Worm (Caenorhabditis elegans) whole organism, L4 larva: Measurements from ENCODE around the gene C27B7.9.

Source experiments
- D1046.2 ChIP-seq: fragments of 200-800 bp; sonication (Bioruptor generic); IDR thresholded peaks from 2 replicates; pipeline ENCODE4 v1.3.6; 2022; ENCODE audit warnings: missing genetic modification characterization, missing compliant biosample characterization
- F10B5.3 ChIP-seq: sonication (generic microtip); optimal IDR thresholded peaks from 2 replicates; lab custom pipeline; 2016; ENCODE audit warnings: mild to moderate bottlenecking, missing genetic modification characterization, missing compliant biosample characterization
- T20F7.1 ChIP-seq: fragments of 200-800 bp; sonication (Bioruptor generic); optimal IDR thresholded peaks from 2 replicates; lab custom pipeline; 2018; ENCODE audit warnings: mild to moderate bottlenecking, missing genetic modification characterization, missing compliant biosample characterization
- Y105C5A.15 ChIP-seq: fragments of 200-800 bp; sonication (Bioruptor generic); IDR thresholded peaks from 2 replicates; pipeline ENCODE4 v1.3.6; 2022; ENCODE audit warnings: missing genetic modification characterization, missing compliant biosample characterization
- Y48G9A.11 ChIP-seq: fragments of 200-800 bp; sonication (Bioruptor generic); IDR thresholded peaks from 2 replicates; pipeline ENCODE4 v1.3.6; 2022; ENCODE audit warnings: missing genetic modification reagents, missing genetic modification characterization, missing compliant biosample characterization
- Y5F2A.4 ChIP-seq: fragments of 200-800 bp; sonication (Bioruptor generic); optimal IDR thresholded peaks from 2 replicates; lab custom pipeline; 2018; ENCODE audit warnings: mild to moderate bottlenecking, missing genetic modification characterization, missing compliant biosample characterization
- ZK546.5 ChIP-seq, 2 experiments: sonication (generic microtip); optimal IDR thresholded peaks; 2 replicates each; lab custom pipeline; 2017; ENCODE audit warnings: missing biosample characterization in 2 of 2, missing genetic modification characterization in 2 of 2
- aha-1 ChIP-seq: fragments of 150-350 bp; peaks from one replicate; lab custom pipeline; 2014; ENCODE audit warnings: missing biosample characterization, missing genetic modification characterization
- ceh-20 ChIP-seq: fragments of 200-800 bp; sonication (Bioruptor generic); IDR thresholded peaks from 2 replicates; pipeline ENCODE4 v1.3.6; 2022; ENCODE audit warnings: missing genetic modification reagents, missing genetic modification characterization, missing compliant biosample characterization
- ceh-82 ChIP-seq: sonication (generic microtip); optimal IDR thresholded peaks from 2 replicates; lab custom pipeline; 2017; ENCODE audit warnings: missing biosample characterization, missing genetic modification characterization
- cey-2 ChIP-seq: sonication (generic microtip); optimal IDR thresholded peaks from 3 replicates; lab custom pipeline; 2017; ENCODE audit warnings: missing genetic modification characterization, mild to moderate bottlenecking, missing compliant biosample characterization, antibody characterized with exemption, borderline replicate concordance; ENCODE audit not compliant: insufficient read depth
- daf-12 ChIP-seq: fragments of 150-350 bp; optimal IDR thresholded peaks from 2 replicates; lab custom pipeline; 2014; ENCODE audit warnings: missing biosample characterization, missing genetic modification reagents, missing genetic modification characterization
- daf-16 ChIP-seq, 3 experiments: sonication (generic microtip); optimal IDR thresholded peaks; 2 replicates each; lab custom pipeline; 2016 to 2017; ENCODE audit warnings: missing genetic modification characterization in 3 of 3, missing genetic modification reagents in 3 of 3, mild to moderate bottlenecking in 2 of 3, missing compliant biosample characterization in 2 of 3, missing biosample characterization in 1 of 3, moderate library complexity in 1 of 3
- dmd-6 ChIP-seq: fragments of 200-800 bp; sonication (Bioruptor generic); IDR thresholded peaks from 2 replicates; pipeline ENCODE4 v1.3.6; 2022; ENCODE audit warnings: missing genetic modification reagents, missing genetic modification characterization, missing compliant biosample characterization
- dmd-9 ChIP-seq: fragments of 200-800 bp; sonication (Bioruptor generic); IDR thresholded peaks from 2 replicates; pipeline ENCODE4 v1.3.6; 2022; ENCODE audit warnings: missing genetic modification reagents, missing genetic modification characterization, missing compliant biosample characterization
- dpl-1 ChIP-seq: fragments of 150-350 bp; optimal IDR thresholded peaks from 2 replicates; lab custom pipeline; 2014; ENCODE audit warnings: missing biosample characterization, missing genetic modification reagents, missing genetic modification characterization
- dve-1 ChIP-seq: sonication (generic microtip); optimal IDR thresholded peaks from 2 replicates; lab custom pipeline; 2017; ENCODE audit warnings: antibody characterized with exemption, mild to moderate bottlenecking, missing genetic modification characterization, missing compliant biosample characterization; ENCODE audit not compliant: insufficient read depth
- egl-43 ChIP-seq: fragments of 200-800 bp; sonication (Bioruptor generic); IDR thresholded peaks from 2 replicates; pipeline ENCODE4 v1.3.6; 2022; ENCODE audit warnings: missing genetic modification reagents, missing genetic modification characterization, missing compliant biosample characterization
- hif-1 ChIP-seq, 2 experiments: sonication (generic microtip); optimal IDR thresholded peaks; 2 replicates each; lab custom pipeline; 2016 to 2017; ENCODE audit warnings: missing compliant biosample characterization in 2 of 2, missing genetic modification characterization in 2 of 2, missing genetic modification reagents in 2 of 2, missing genotype in 2 of 2, mild to moderate bottlenecking in 1 of 2
- hlh-11 ChIP-seq: fragments of 200-800 bp; sonication (Bioruptor generic); optimal IDR thresholded peaks from 2 replicates; lab custom pipeline; 2018; ENCODE audit warnings: mild to moderate bottlenecking, missing genetic modification characterization, missing compliant biosample characterization
- hlh-30 ChIP-seq: sonication (generic microtip); optimal IDR thresholded peaks from 2 replicates; lab custom pipeline; 2017; ENCODE audit warnings: antibody characterized with exemption, mild to moderate bottlenecking, missing genetic modification characterization, missing compliant biosample characterization; ENCODE audit not compliant: insufficient read depth
- hmg-1.1 ChIP-seq: fragments of 200-800 bp; sonication (Bioruptor generic); IDR thresholded peaks from 2 replicates; pipeline ENCODE4 v1.3.6; 2022; ENCODE audit warnings: missing genetic modification reagents, missing genetic modification characterization, missing compliant biosample characterization
- jun-1 ChIP-seq: fragments of 150-350 bp; optimal IDR thresholded peaks from 2 replicates; lab custom pipeline; 2014; ENCODE audit warnings: missing biosample characterization, missing genetic modification reagents, missing genetic modification characterization
- lim-7 ChIP-seq: fragments of 200-800 bp; sonication (Bioruptor generic); IDR thresholded peaks from 2 replicates; pipeline ENCODE4 v1.3.6; 2022; ENCODE audit warnings: missing genetic modification characterization, missing compliant biosample characterization
- lin-1 ChIP-seq: fragments of 200-800 bp; sonication (Bioruptor generic); IDR thresholded peaks from 2 replicates; pipeline ENCODE4 v1.3.6; 2022; ENCODE audit warnings: missing genetic modification reagents, missing genetic modification characterization, missing compliant biosample characterization
- lin-13 ChIP-seq: fragments of 150-350 bp; optimal IDR thresholded peaks from 2 replicates; lab custom pipeline; 2014; ENCODE audit warnings: missing biosample characterization, missing genetic modification reagents, missing genetic modification characterization
- lsy-2 ChIP-seq, 2 experiments: fragments of 150-350 bp in 1 of 2; sonication (generic microtip) in 1 of 2; optimal IDR thresholded peaks; 2 replicates each; lab custom pipeline; 2014 to 2017; ENCODE audit warnings: missing biosample characterization in 2 of 2, missing genetic modification characterization in 2 of 2
- mdl-1 ChIP-seq, 2 experiments: fragments of 150-350 bp in 1 of 2; sonication (generic microtip) in 1 of 2; optimal IDR thresholded peaks; 2 replicates each; lab custom pipeline; 2014 to 2017; ENCODE audit warnings: missing biosample characterization in 2 of 2, missing genetic modification characterization in 2 of 2
- mdt-29 ChIP-seq: fragments of 200-800 bp; sonication (Bioruptor generic); IDR thresholded peaks from 2 replicates; pipeline ENCODE4 v1.3.6; 2022; ENCODE audit warnings: missing genetic modification reagents, missing genetic modification characterization, missing compliant biosample characterization
- mep-1 ChIP-seq: fragments of 150-350 bp; sonication (generic microtip); optimal IDR thresholded peaks from 3 replicates; lab custom pipeline; 2014; ENCODE audit warnings: missing biosample characterization, missing genetic modification characterization
- mes-2 ChIP-seq: sonication (generic microtip); optimal IDR thresholded peaks from 2 replicates; lab custom pipeline; 2016; ENCODE audit warnings: missing genotype, mild to moderate bottlenecking, missing genetic modification characterization, missing compliant biosample characterization; ENCODE audit not compliant: poor library complexity, severe bottlenecking
- mxl-3 ChIP-seq: fragments of 200-800 bp; sonication (Bioruptor generic); optimal IDR thresholded peaks from 2 replicates; lab custom pipeline; 2018; ENCODE audit warnings: mild to moderate bottlenecking, missing genetic modification characterization, missing compliant biosample characterization
- nhr-102 ChIP-seq: sonication (generic microtip); optimal IDR thresholded peaks from 2 replicates; lab custom pipeline; 2016; ENCODE audit warnings: mild to moderate bottlenecking, missing genetic modification characterization, moderate library complexity, missing compliant biosample characterization
- nhr-11 ChIP-seq: fragments of 150-350 bp; optimal IDR thresholded peaks from 2 replicates; lab custom pipeline; 2014; ENCODE audit warnings: missing biosample characterization, missing genetic modification characterization
- nhr-25 ChIP-seq: sonication (generic microtip); optimal IDR thresholded peaks from 2 replicates; lab custom pipeline; 2017; ENCODE audit warnings: missing genetic modification characterization, mild to moderate bottlenecking, missing compliant biosample characterization, antibody characterized with exemption, moderate library complexity, borderline replicate concordance; ENCODE audit not compliant: insufficient read depth
- nhr-28 ChIP-seq: fragments of 150-350 bp; optimal IDR thresholded peaks from 2 replicates; lab custom pipeline; 2014; ENCODE audit warnings: missing biosample characterization, missing genetic modification characterization
- nhr-48 ChIP-seq: sonication (generic microtip); optimal IDR thresholded peaks from 2 replicates; lab custom pipeline; 2016; ENCODE audit warnings: mild to moderate bottlenecking, missing genetic modification characterization, missing compliant biosample characterization
- nhr-77 ChIP-seq: fragments of 150-350 bp; optimal IDR thresholded peaks from 2 replicates; lab custom pipeline; 2014; ENCODE audit warnings: missing biosample characterization, missing genetic modification characterization
- php-3 ChIP-seq: fragments of 200-800 bp; sonication (Bioruptor generic); IDR thresholded peaks from 2 replicates; pipeline ENCODE4 v1.3.6; 2022; ENCODE audit warnings: missing genetic modification reagents, missing genetic modification characterization, missing compliant biosample characterization
- rbr-2 ChIP-seq: sonication (generic microtip); optimal IDR thresholded peaks from 2 replicates; lab custom pipeline; 2016; ENCODE audit warnings: missing genotype, missing genetic modification characterization, missing compliant biosample characterization
- tra-1 ChIP-seq: fragments of 200-800 bp; sonication (Bioruptor generic); IDR thresholded peaks from 2 replicates; pipeline ENCODE4 v1.3.6; 2022; ENCODE audit warnings: missing genetic modification reagents, missing genetic modification characterization, missing compliant biosample characterization
- unc-130 ChIP-seq: sonication (generic microtip); optimal IDR thresholded peaks from 2 replicates; lab custom pipeline; 2016; ENCODE audit warnings: missing genetic modification reagents, missing genetic modification characterization, missing compliant biosample characterization
- unc-62 ChIP-seq, 3 experiments: fragments of 150-350 bp in 1 of 3; sonication (generic microtip); optimal IDR thresholded peaks in 2 of 3; peaks in 1 of 3; 1 replicate in 1 of 3; 2 replicates in 2 of 3; lab custom pipeline; 2014 to 2017; ENCODE audit warnings: missing biosample characterization in 3 of 3, missing genetic modification characterization in 3 of 3, missing genetic modification reagents in 3 of 3, missing genotype in 1 of 3

C27B7.9 gene

DNA sequence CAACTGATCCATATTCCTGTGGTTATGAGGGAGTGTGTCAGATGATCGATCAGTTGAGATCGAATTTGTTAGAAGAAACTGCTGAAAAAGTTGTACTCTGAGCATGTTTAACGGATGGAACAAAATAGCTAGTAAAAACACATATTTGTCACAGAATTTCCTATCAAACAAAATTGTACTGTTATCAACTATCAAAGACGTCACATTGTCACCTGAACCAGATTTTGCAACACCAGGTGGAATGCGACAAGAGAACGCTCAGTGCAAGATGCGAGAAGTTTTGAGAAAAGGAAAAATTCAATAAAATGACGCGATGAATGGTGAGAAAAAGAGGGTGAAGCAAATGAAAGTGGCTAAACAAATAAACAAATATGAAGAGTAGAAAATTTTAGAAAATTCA lies 48.3 kb downstream of the C27B7.9 start:
- TF ChIP-seq daf-16 (GFP tag; optimal IDR thresholded peaks at IDR 0.05; lab: Kevin White, UChicago), result no peak
- TF ChIP-seq daf-16 (tag; optimal IDR thresholded peaks at IDR 0.05; lab: Kevin White, UChicago), result peak; percentile 26
- TF ChIP-seq Y48G9A.11 (GFP tag; lab: Robert Waterston, UW), result no peak
- no peak for TF ChIP-seq ZK546.5 (tag; optimal IDR thresholded peaks at IDR 0.05; lab: Kevin White, UChicago)
- no peak for TF ChIP-seq ceh-20
- TF ChIP-seq hlh-11 (tag; lab: Kevin White, UChicago), result peak; percentile 46
- peak; percentile 13 for TF ChIP-seq hlh-30 (tag; lab: Kevin White, UChicago)
- peak; percentile 23 for TF ChIP-seq nhr-77
- peak; percentile 67 for TF ChIP-seq nhr-28 (tag; lab: Kevin White, UChicago)
- peak; percentile 13 for TF ChIP-seq dpl-1 (GFP tag; lab: Kevin White, UChicago)
- TF ChIP-seq dve-1 (tag; lab: Kevin White, UChicago), result peak; percentile 45
- TF ChIP-seq dmd-9 (GFP tag; lab: Robert Waterston, UW), result no peak

ce11 chrIV:8866092-8866491 lies 49.8 kb downstream of the C27B7.9 start:
- peak; percentile 35 for TF ChIP-seq nhr-48 (tag; lab: Kevin White, UChicago)
- TF ChIP-seq unc-62 (GFP tag; optimal IDR thresholded peaks at IDR 0.05 in 1 of 2; lab: Kevin White, UChicago), result peak in 1 of 2 experiments; percentile 96
- no peak for TF ChIP-seq unc-62 (tag; optimal IDR thresholded peaks at IDR 0.05; lab: Kevin White, UChicago)
- TF ChIP-seq ceh-20, result peak; percentile 86
- TF ChIP-seq mep-1 (tag; lab: Kevin White, UChicago), result peak; percentile 83
- TF ChIP-seq daf-12 (tag; lab: Kevin White, UChicago), result no peak
- peak; percentile 2 for TF ChIP-seq cey-2
- TF ChIP-seq rbr-2 (tag; lab: Kevin White, UChicago), result peak; percentile 46
- no peak for TF ChIP-seq jun-1
- TF ChIP-seq hif-1 (tag; optimal IDR thresholded peaks at IDR 0.05; lab: Kevin White, UChicago), result peak in 1 of 2 experiments; percentile 42
- peak in 1 of 2 experiments; percentile 67 for TF ChIP-seq mdl-1 (tag; optimal IDR thresholded peaks at IDR 0.05; lab: Kevin White, UChicago)
- peak; percentile 81 for TF ChIP-seq nhr-11
- peak; percentile 96 for TF ChIP-seq hlh-11 (tag; lab: Kevin White, UChicago)
- TF ChIP-seq nhr-25 (tag; lab: Kevin White, UChicago), result peak; percentile 2
- no peak for TF ChIP-seq egl-43 (GFP tag; lab: Robert Waterston, UW)
- TF ChIP-seq lin-13 (GFP tag; lab: Kevin White, UChicago), result peak; percentile 47
- TF ChIP-seq hlh-30 (tag; lab: Kevin White, UChicago), result peak; percentile 79
- no peak for TF ChIP-seq unc-130 (GFP tag; lab: Kevin White, UChicago)
- peak; percentile 90 for TF ChIP-seq nhr-28 (tag; lab: Kevin White, UChicago)
- TF ChIP-seq lin-1, result peak; percentile 75
- peak; percentile 34 for TF ChIP-seq nhr-102 (tag; lab: Kevin White, UChicago)
- peak; percentile 74 for TF ChIP-seq nhr-77
- TF ChIP-seq F10B5.3 (tag; lab: Kevin White, UChicago), result no peak
- TF ChIP-seq hmg-1.1, result peak; percentile 59; the same call in 1 of the 2 replicates
- TF ChIP-seq D1046.2 (GFP tag; lab: Robert Waterston, UW), result no peak
- TF ChIP-seq mxl-3 (GFP tag; lab: Kevin White, UChicago), result peak; percentile 85
- TF ChIP-seq mes-2 (tag; lab: Kevin White, UChicago), result peak; percentile 14
- TF ChIP-seq php-3, result 0 out of 2 replicates have a peak, but pooled peaks have one; percentile 35
- peak; percentile 79 for TF ChIP-seq T20F7.1
- peak; percentile 81; the same call in 1 of the 2 replicates for TF ChIP-seq tra-1 (GFP tag; lab: Robert Waterston, UW)
- TF ChIP-seq lsy-2 (tag; optimal IDR thresholded peaks at IDR 0.05; lab: Kevin White, UChicago), result peak in 1 of 2 experiments; percentile 62
- TF ChIP-seq daf-16 (GFP tag; optimal IDR thresholded peaks at IDR 0.05; lab: Kevin White, UChicago), result peak in 1 of 2 experiments; percentile 92
- TF ChIP-seq daf-16 (tag; optimal IDR thresholded peaks at IDR 0.05; lab: Kevin White, UChicago), result peak; percentile 63
- TF ChIP-seq dmd-6, result peak; percentile 88
- peak; percentile 98 for TF ChIP-seq aha-1 (tag; lab: Kevin White, UChicago)
- no peak for TF ChIP-seq lim-7 (GFP tag; lab: Robert Waterston, UW)
- no peak for TF ChIP-seq Y105C5A.15 (GFP tag; lab: Robert Waterston, UW)
- TF ChIP-seq Y5F2A.4 (GFP tag; lab: Kevin White, UChicago), result no peak
- TF ChIP-seq dve-1 (tag; lab: Kevin White, UChicago), result peak; percentile 86
- no peak for TF ChIP-seq mdt-29 (GFP tag; lab: Robert Waterston, UW)
- peak; percentile 64 for TF ChIP-seq dpl-1 (GFP tag; lab: Kevin White, UChicago)
- no peak for TF ChIP-seq ceh-82 (tag; lab: Kevin White, UChicago)
